Worm (Caenorhabditis elegans): ENCODE data around the gene Y46G5A.22.
A peak's percentile ranks its signal among the peaks of the same experiment; 100 is the strongest.

Y46G5A.22 gene

ce11 chrII:12798814-12799213 is 19.6 kb downstream of the Y46G5A.22 start:
- no peak for TF ChIP-seq F13C5.2 (tag; optimal IDR thresholded peaks at IDR 0.05)
- TF ChIP-seq pes-1 (GFP tag; IDR thresholded peaks at IDR 0.05): no peak
- no peak for TF ChIP-seq ets-7 (tag; optimal IDR thresholded peaks at IDR 0.05)

DNA sequence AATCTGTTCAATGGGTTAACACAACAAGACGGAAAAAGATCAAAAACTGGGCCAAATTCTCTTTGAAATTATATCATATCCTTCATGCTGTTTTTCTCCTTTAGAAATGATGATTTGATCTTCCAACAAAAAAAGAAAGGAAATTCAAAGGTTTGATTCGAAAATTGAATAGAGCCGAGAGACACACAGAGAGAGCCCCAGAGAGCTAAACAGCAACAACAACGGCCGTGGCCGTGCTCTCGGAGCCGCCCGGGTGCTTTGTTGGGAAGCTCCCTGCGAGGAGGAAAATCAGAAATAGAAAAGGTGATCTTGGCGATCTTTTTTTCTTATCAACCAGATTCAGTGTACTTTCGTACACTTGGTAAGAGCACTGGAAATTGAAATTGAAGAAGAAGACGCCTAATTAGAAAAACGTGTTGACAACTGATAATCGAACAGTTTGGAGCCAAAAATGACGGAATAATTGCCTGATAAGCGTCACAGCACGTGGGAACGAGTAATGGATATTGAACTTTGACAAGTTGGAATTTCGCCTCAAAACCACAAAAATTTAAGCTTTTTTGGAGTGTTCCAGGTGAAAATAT is 21.1 kb downstream of the Y46G5A.22 start:
- TF ChIP-seq ceh-13 (GFP tag; optimal IDR thresholded peaks at IDR 0.05) (no peak), hmbx-1 (tag; optimal IDR thresholded peaks at IDR 0.05) (no peak), ets-7 (tag; optimal IDR thresholded peaks at IDR 0.05) (no peak), flt-1 (GFP tag; IDR thresholded peaks at IDR 0.05) (no peak), aly-1 (tag; optimal IDR thresholded peaks at IDR 0.05) (no peak), pes-1 (GFP tag; IDR thresholded peaks at IDR 0.05) (no peak), ceh-36 (tag; optimal IDR thresholded peaks at IDR 0.05) (no peak), F13C5.2 (tag; optimal IDR thresholded peaks at IDR 0.05) (no peak), hmg-4 (GFP tag; optimal IDR thresholded peaks at IDR 0.05) (no peak), scrt-1 (GFP tag; IDR thresholded peaks at IDR 0.05) (no peak)

- TF ChIP-seq pes-1 (GFP tag; IDR thresholded peaks at IDR 0.05) (no peak), ceh-13 (GFP tag; optimal IDR thresholded peaks at IDR 0.05) (no peak), tbx-11 (GFP tag; IDR thresholded peaks at IDR 0.05) (no peak), B0310.2 (tag; optimal IDR thresholded peaks at IDR 0.05) (no peak), flt-1 (GFP tag; IDR thresholded peaks at IDR 0.05) (no peak), tbx-37 (GFP tag; conservative IDR thresholded peaks at IDR 0.05) (no peak), hnd-1 (tag; optimal IDR thresholded peaks at IDR 0.05) (no peak), ets-7 (tag; optimal IDR thresholded peaks at IDR 0.05) (no peak), sea-1 (GFP tag; conservative IDR thresholded peaks at IDR 0.05) (no peak), hmg-4 (GFP tag; optimal IDR thresholded peaks at IDR 0.05) (no peak), hmbx-1 (tag; optimal IDR thresholded peaks at IDR 0.05) (no peak), tra-4 (tag; optimal IDR thresholded peaks at IDR 0.05) (no peak), ceh-36 (tag; optimal IDR thresholded peaks at IDR 0.05) (no peak), F13C5.2 (tag; optimal IDR thresholded peaks at IDR 0.05) (no peak)
Measured at ce11 chrII:12796040-12796502, 22.3 kb downstream of the Y46G5A.22 start, which contains the start of gene cpt-1. Gene cpt-1, minus strand, starts transcription at chrII:12796452.

DNA sequence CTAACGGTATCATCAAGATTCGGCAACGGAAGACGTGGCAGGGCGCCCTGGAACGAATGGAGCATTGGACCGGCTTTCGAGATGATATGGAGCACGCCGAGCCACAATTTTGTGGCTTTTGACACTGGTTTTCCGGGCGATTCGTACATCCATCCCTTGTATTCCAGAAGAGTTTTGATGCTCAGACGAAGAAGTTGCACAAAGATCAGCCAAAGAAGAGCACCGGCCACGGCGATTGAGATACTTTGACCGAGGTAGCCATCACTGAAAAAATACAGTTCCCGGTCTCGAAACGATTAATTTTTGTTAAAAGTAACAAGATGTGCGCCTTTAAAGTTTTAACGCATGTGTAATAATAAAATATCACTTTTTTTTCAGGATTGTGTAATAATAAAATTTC is 23.2 kb downstream of the Y46G5A.22 start:
- TF ChIP-seq ceh-13 (GFP tag; optimal IDR thresholded peaks at IDR 0.05): no peak
- no peak for TF ChIP-seq aly-1 (tag; optimal IDR thresholded peaks at IDR 0.05)
- TF ChIP-seq hnd-1 (tag; optimal IDR thresholded peaks at IDR 0.05): no peak
- TF ChIP-seq hmbx-1 (tag; optimal IDR thresholded peaks at IDR 0.05): no peak
- TF ChIP-seq pes-1 (GFP tag; IDR thresholded peaks at IDR 0.05): no peak
- no peak for TF ChIP-seq scrt-1 (GFP tag; IDR thresholded peaks at IDR 0.05)
- no peak for TF ChIP-seq ama-1 (optimal IDR thresholded peaks at IDR 0.05)
- TF ChIP-seq hmg-4 (GFP tag; optimal IDR thresholded peaks at IDR 0.05): no peak
- TF ChIP-seq ets-7 (tag; optimal IDR thresholded peaks at IDR 0.05): no peak
- no peak for TF ChIP-seq flt-1 (GFP tag; IDR thresholded peaks at IDR 0.05)
- TF ChIP-seq tra-4 (tag; optimal IDR thresholded peaks at IDR 0.05): no peak
- no peak for TF ChIP-seq F13C5.2 (tag; optimal IDR thresholded peaks at IDR 0.05)
- no peak for TF ChIP-seq ceh-36 (tag; optimal IDR thresholded peaks at IDR 0.05)
- no peak for TF ChIP-seq sea-1 (GFP tag; conservative IDR thresholded peaks at IDR 0.05)
- TF ChIP-seq tbx-37 (GFP tag; conservative IDR thresholded peaks at IDR 0.05): no peak
- no peak for TF ChIP-seq B0310.2 (tag; optimal IDR thresholded peaks at IDR 0.05)

- no peak for TF ChIP-seq ets-7 (tag; optimal IDR thresholded peaks at IDR 0.05)
- no peak for TF ChIP-seq sea-1 (GFP tag; conservative IDR thresholded peaks at IDR 0.05)
Measured at ce11 chrII:12790392-12790791, 28.0 kb downstream of the Y46G5A.22 start.

ce11 chrII:12789497-12789896 is 28.9 kb downstream of the Y46G5A.22 start:
- TF ChIP-seq pes-1 (GFP tag; IDR thresholded peaks at IDR 0.05): no peak
- TF ChIP-seq aly-1 (tag; optimal IDR thresholded peaks at IDR 0.05): peak; percentile 49

- TF ChIP-seq tbx-11 (GFP tag; IDR thresholded peaks at IDR 0.05): no peak
- no peak for TF ChIP-seq sea-1 (GFP tag; conservative IDR thresholded peaks at IDR 0.05)
- TF ChIP-seq B0310.2 (tag; optimal IDR thresholded peaks at IDR 0.05): peak; percentile 24
- TF ChIP-seq hnd-1 (tag; optimal IDR thresholded peaks at IDR 0.05): no peak
- TF ChIP-seq pes-1 (GFP tag; IDR thresholded peaks at IDR 0.05): 0 out of 2 replicates have a peak, but pooled peaks have one; percentile 20
- peak; percentile 22 for TF ChIP-seq tra-4 (tag; optimal IDR thresholded peaks at IDR 0.05)
- peak; percentile 79 for TF ChIP-seq ama-1 (optimal IDR thresholded peaks at IDR 0.05)
- no peak for TF ChIP-seq flt-1 (GFP tag; IDR thresholded peaks at IDR 0.05)
- TF ChIP-seq ets-7 (tag; optimal IDR thresholded peaks at IDR 0.05): no peak
- TF ChIP-seq ceh-13 (GFP tag; optimal IDR thresholded peaks at IDR 0.05): no peak
- no peak for TF ChIP-seq tbx-37 (GFP tag; conservative IDR thresholded peaks at IDR 0.05)
- no peak for TF ChIP-seq hmg-4 (GFP tag; optimal IDR thresholded peaks at IDR 0.05)
- no peak for TF ChIP-seq scrt-1 (GFP tag; IDR thresholded peaks at IDR 0.05)
- peak; percentile 14 for TF ChIP-seq F13C5.2 (tag; optimal IDR thresholded peaks at IDR 0.05)
Measured at ce11 chrII:12787831-12788248, 30.5 kb downstream of the Y46G5A.22 start, which contains the start of gene alkb-7. Gene alkb-7, minus strand, starts transcription at chrII:12788153.

ce11 chrII:12785391-12785790 is 33.0 kb downstream of the Y46G5A.22 start, which contains the start of gene Y46G5A.15:
Gene Y46G5A.15, minus strand, starts transcription at chrII:12785416.
- TF ChIP-seq ets-7 (tag; optimal IDR thresholded peaks at IDR 0.05): no peak
- no peak for TF ChIP-seq sea-1 (GFP tag; conservative IDR thresholded peaks at IDR 0.05)
- no peak for TF ChIP-seq ama-1 (optimal IDR thresholded peaks at IDR 0.05)
- TF ChIP-seq ceh-36 (tag; optimal IDR thresholded peaks at IDR 0.05): no peak
- TF ChIP-seq scrt-1 (GFP tag; IDR thresholded peaks at IDR 0.05): no peak
- TF ChIP-seq aly-1 (tag; optimal IDR thresholded peaks at IDR 0.05): no peak
- no peak for TF ChIP-seq pes-1 (GFP tag; IDR thresholded peaks at IDR 0.05)
- no peak for TF ChIP-seq hnd-1 (tag; optimal IDR thresholded peaks at IDR 0.05)
- TF ChIP-seq tbx-11 (GFP tag; IDR thresholded peaks at IDR 0.05): no peak
- no peak for TF ChIP-seq ceh-13 (GFP tag; optimal IDR thresholded peaks at IDR 0.05)
- no peak for TF ChIP-seq B0310.2 (tag; optimal IDR thresholded peaks at IDR 0.05)
- no peak for TF ChIP-seq hmg-4 (GFP tag; optimal IDR thresholded peaks at IDR 0.05)
- no peak for TF ChIP-seq tra-4 (tag; optimal IDR thresholded peaks at IDR 0.05)
- no peak for TF ChIP-seq hmbx-1 (tag; optimal IDR thresholded peaks at IDR 0.05)
- TF ChIP-seq flt-1 (GFP tag; IDR thresholded peaks at IDR 0.05): no peak
- TF ChIP-seq tbx-37 (GFP tag; conservative IDR thresholded peaks at IDR 0.05): no peak
- no peak for TF ChIP-seq F13C5.2 (tag; optimal IDR thresholded peaks at IDR 0.05)

Data from whole organism, early embryonic.